Worm (Caenorhabditis elegans): ENCODE measurements around the gene Y54F10BM.12.

ce11 chrIII:2310996-2311395, 18.5 kb downstream of the Y54F10BM.12 start:
- no peak for TF ChIP-seq flt-1 (GFP tag; IDR thresholded peaks at IDR 0.05)
- no peak for TF ChIP-seq tab-1 (GFP tag; IDR thresholded peaks at IDR 0.05)
- TF ChIP-seq T22C8.4 (GFP tag; IDR thresholded peaks at IDR 0.05) = no peak
- no peak for TF ChIP-seq klf-2 (GFP tag; conservative IDR thresholded peaks at IDR 0.05)
- no peak for TF ChIP-seq ztf-23 (GFP tag; IDR thresholded peaks at IDR 0.05)
- TF ChIP-seq ztf-29 (GFP tag; IDR thresholded peaks at IDR 0.05) = no peak
